Fruit fly (Drosophila melanogaster) whole organism, pupa: ENCODE measurements around the gene CG3748.

Source experiments
- CG10348 ChIP-seq: fragments of 200-800 bp; sonication (Bioruptor generic); IDR thresholded peaks from 2 replicates; pipeline ENCODE4 v1.3.6; 2022; ENCODE audit warnings: missing biosample characterization, missing genetic modification characterization
- CG12605 ChIP-seq: fragments of 200-800 bp; sonication (Bioruptor generic); IDR thresholded peaks from 2 replicates; pipeline ENCODE4 v1.3.6; 2022; ENCODE audit warnings: missing biosample characterization, missing genetic modification characterization
- CG13204 ChIP-seq: fragments of 200-800 bp; sonication (Bioruptor generic); optimal IDR thresholded peaks from 2 replicates; lab custom pipeline; 2018; ENCODE audit warnings: missing biosample characterization, mild to moderate bottlenecking, missing genetic modification characterization, moderate library complexity
- CG14655 ChIP-seq: fragments of 200-800 bp; sonication (Bioruptor generic); optimal IDR thresholded peaks from 3 replicates; lab custom pipeline; 2017; ENCODE audit warnings: mild to moderate bottlenecking, missing biosample characterization, missing genetic modification reagents, missing genetic modification characterization
- CG15710 ChIP-seq: fragments of 200-800 bp; sonication (Bioruptor generic); optimal IDR thresholded peaks from 2 replicates; lab custom pipeline; 2018; ENCODE audit warnings: missing biosample characterization, mild to moderate bottlenecking, missing genetic modification characterization, moderate library complexity
- CG17806 ChIP-seq: fragments of 200-800 bp; sonication (Bioruptor generic); optimal IDR thresholded peaks from 2 replicates; lab custom pipeline; 2018; ENCODE audit warnings: missing biosample characterization, mild to moderate bottlenecking, missing genetic modification characterization, moderate library complexity
- CG32121 ChIP-seq: fragments of 200-800 bp; sonication (Bioruptor generic); IDR thresholded peaks from 2 replicates; pipeline ENCODE4 v1.3.6; 2022; ENCODE audit warnings: missing biosample characterization, missing genetic modification characterization
- CG34367 ChIP-seq: fragments of 200-800 bp; sonication (Bioruptor generic); optimal IDR thresholded peaks from 2 replicates; lab custom pipeline; 2018; ENCODE audit warnings: missing biosample characterization, mild to moderate bottlenecking, missing genetic modification characterization
- CG4496 ChIP-seq: fragments of 200-800 bp; sonication (Bioruptor generic); IDR thresholded peaks from 3 replicates; pipeline ENCODE4 v1.3.6; 2022; ENCODE audit warnings: missing biosample characterization, missing genetic modification characterization
- CG8159 ChIP-seq: fragments of 200-800 bp; sonication (Bioruptor generic); optimal IDR thresholded peaks from 3 replicates; lab custom pipeline; 2018; ENCODE audit warnings: missing biosample characterization, mild to moderate bottlenecking, missing genetic modification characterization, moderate library complexity
- CG8301 ChIP-seq: fragments of 200-800 bp; sonication (Bioruptor generic); optimal IDR thresholded peaks from 2 replicates; lab custom pipeline; 2018; ENCODE audit warnings: missing biosample characterization, mild to moderate bottlenecking, missing genetic modification characterization
- CG9948 ChIP-seq: fragments of 200-800 bp; sonication (Bioruptor generic); optimal IDR thresholded peaks from 2 replicates; lab custom pipeline; 2018; ENCODE audit warnings: missing biosample characterization, mild to moderate bottlenecking, missing genetic modification characterization, moderate library complexity
- D1 ChIP-seq: fragments of 200-800 bp; sonication (Bioruptor generic); optimal IDR thresholded peaks from 2 replicates; lab custom pipeline; 2018; ENCODE audit warnings: missing biosample characterization, mild to moderate bottlenecking, missing genetic modification characterization, moderate library complexity
- EcR ChIP-seq: fragments of 200-800 bp; sonication (Bioruptor generic); optimal IDR thresholded peaks from 3 replicates; lab custom pipeline; 2019; ENCODE audit warnings: missing biosample characterization, missing genetic modification characterization, mild to moderate bottlenecking, moderate library complexity, missing genetic modification reagents
- Ets98B ChIP-seq: fragments of 200-800 bp; sonication (Bioruptor generic); IDR thresholded peaks from 2 replicates; pipeline ENCODE4 v1.3.6; 2022; ENCODE audit warnings: missing biosample characterization, missing genetic modification characterization
- Pif1A ChIP-seq: fragments of 200-800 bp; sonication (Bioruptor generic); optimal IDR thresholded peaks from 3 replicates; lab custom pipeline; 2016; ENCODE audit warnings: missing biosample characterization, missing genetic modification characterization
- Pif1B ChIP-seq: fragments of 200-800 bp; sonication (Bioruptor generic); optimal IDR thresholded peaks from 3 replicates; lab custom pipeline; 2016; ENCODE audit warnings: missing biosample characterization, missing genetic modification characterization
- Snoo ChIP-seq: fragments of 200-800 bp; sonication (Bioruptor generic); optimal IDR thresholded peaks from 3 replicates; lab custom pipeline; 2017; ENCODE audit warnings: missing biosample characterization, mild to moderate bottlenecking, missing genetic modification characterization, inconsistent platforms
- fd96Ca ChIP-seq: fragments of 200-800 bp; sonication (Bioruptor generic); IDR thresholded peaks from 3 replicates; pipeline ENCODE4 v1.3.6; 2022; ENCODE audit warnings: missing biosample characterization, missing genetic modification characterization
- gl ChIP-seq: fragments of 200-800 bp; sonication (Bioruptor generic); optimal IDR thresholded peaks from 2 replicates; lab custom pipeline; 2018; ENCODE audit warnings: missing biosample characterization, mild to moderate bottlenecking, missing genetic modification characterization
- rn ChIP-seq: fragments of 200-800 bp; sonication (Bioruptor generic); IDR thresholded peaks from 2 replicates; pipeline ENCODE4 v1.3.6; 2022; ENCODE audit warnings: missing biosample characterization, missing genetic modification characterization

Gene CG3748

dm6 chr2L:9387240-9387672, 44.6 kb downstream of the CG3748 start, which contains the start of gene Aldh:
Gene Aldh (plus strand): TSS chr2L:9387389.
- TF ChIP-seq D1 (tag; lab: Kevin White, UChicago) (peak; percentile 44), CG4496 (GFP tag; lab: Robert Waterston, UW) (peak; percentile 67; the same call in 2 of the 3 replicates), Pif1B (GFP tag; lab: Kevin White, UChicago) (no peak), EcR (no peak), CG8301 (tag; lab: Kevin White, UChicago) (peak; percentile 60), CG32121 (GFP tag; lab: Robert Waterston, UW) (peak; percentile 75), CG17806 (peak; percentile 69), CG15710 (tag; lab: Kevin White, UChicago) (peak; percentile 76), CG9948 (tag; lab: Kevin White, UChicago) (peak; percentile 70), CG14655 (peak; percentile 84), Snoo (tag; lab: Kevin White, UChicago) (no peak), CG13204 (GFP tag; lab: Kevin White, UChicago) (peak; percentile 1), gl (tag; lab: Kevin White, UChicago) (no peak), CG10348 (GFP tag; lab: Robert Waterston, UW) (no peak), CG8159 (tag; lab: Kevin White, UChicago) (peak; percentile 81), CG34367 (tag; lab: Kevin White, UChicago) (peak; percentile 55), Pif1A (no peak), rn (GFP tag; lab: Robert Waterston, UW) (peak; percentile 37; the same call in 1 of the 2 replicates), Ets98B (GFP tag; lab: Robert Waterston, UW) (peak; percentile 70), CG12605 (no peak; the same call in 1 of the 2 replicates), fd96Ca (peak; percentile 78)
- TF ChIP-seq, all 21 proteins: peak for 14

- TF ChIP-seq Ets98B (GFP tag; lab: Robert Waterston, UW): peak; percentile 91
- TF ChIP-seq CG12605: peak; percentile 80
- TF ChIP-seq CG34367 (tag; lab: Kevin White, UChicago): peak; percentile 92
- peak; percentile 96 for TF ChIP-seq fd96Ca
- peak; percentile 93 for TF ChIP-seq CG4496 (GFP tag; lab: Robert Waterston, UW)
- TF ChIP-seq Pif1B (GFP tag; lab: Kevin White, UChicago): peak; percentile 93
- TF ChIP-seq CG32121 (GFP tag; lab: Robert Waterston, UW): peak; percentile 83
- peak; percentile 92 for TF ChIP-seq CG15710 (tag; lab: Kevin White, UChicago)
- peak; percentile 93 for TF ChIP-seq CG17806
- TF ChIP-seq Snoo (tag; lab: Kevin White, UChicago): peak; percentile 89
- peak; percentile 85 for TF ChIP-seq CG8301 (tag; lab: Kevin White, UChicago)
- TF ChIP-seq CG14655: peak; percentile 89
- TF ChIP-seq CG13204 (GFP tag; lab: Kevin White, UChicago): peak; percentile 84
- peak; percentile 94 for TF ChIP-seq CG8159 (tag; lab: Kevin White, UChicago)
- TF ChIP-seq D1 (tag; lab: Kevin White, UChicago): peak; percentile 77
- TF ChIP-seq CG10348 (GFP tag; lab: Robert Waterston, UW): peak; percentile 76
- TF ChIP-seq EcR: peak; percentile 77
- peak; percentile 91 for TF ChIP-seq Pif1A
- peak; percentile 94 for TF ChIP-seq CG9948 (tag; lab: Kevin White, UChicago)
- peak; percentile 91 for TF ChIP-seq gl (tag; lab: Kevin White, UChicago)
- TF ChIP-seq rn (GFP tag; lab: Robert Waterston, UW): peak; percentile 49; the same call in 1 of the 2 replicates
These were observed 45.5 kb downstream of the CG3748 start for dm6 chr2L:9388013-9388605.

DNA sequence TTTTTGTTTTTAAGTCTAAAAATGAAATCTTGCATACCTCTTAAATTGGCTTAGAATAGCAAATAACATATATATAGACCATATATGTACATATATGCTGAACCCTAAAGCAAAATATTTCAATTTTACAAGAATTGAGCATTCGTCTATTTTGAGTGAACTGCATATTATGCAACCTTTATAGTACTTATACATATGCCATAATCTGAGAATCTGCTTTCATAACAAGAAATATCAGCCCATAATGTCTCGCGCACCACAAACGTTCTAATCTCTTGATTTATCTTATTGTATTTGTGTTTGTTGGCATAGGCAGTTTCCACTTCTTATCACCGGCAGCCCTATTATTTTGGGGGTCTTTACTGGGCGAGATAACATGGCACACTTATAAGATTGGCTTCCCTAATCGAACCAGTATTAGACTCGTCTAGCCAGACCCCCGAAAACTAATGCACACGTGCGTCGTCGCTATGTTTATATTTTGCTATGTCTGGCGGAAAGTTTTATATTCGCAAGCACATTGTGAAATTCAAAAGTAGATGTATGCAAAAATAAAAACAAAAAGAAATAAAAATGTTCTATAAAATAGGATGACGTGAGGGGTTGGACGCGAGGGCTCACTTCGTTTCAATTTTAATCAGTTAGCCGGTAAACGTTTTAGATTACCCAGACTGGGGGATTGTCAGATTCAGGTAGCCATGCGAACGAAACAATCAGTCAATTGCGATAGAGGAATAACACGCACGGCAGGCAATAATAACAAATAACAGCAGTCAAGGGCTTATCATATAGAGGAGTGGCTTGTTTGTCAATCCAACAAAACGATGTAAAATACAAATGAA, 46.5 kb downstream of the CG3748 start:
- TF ChIP-seq rn (GFP tag; lab: Robert Waterston, UW) (no peak), CG10348 (GFP tag; lab: Robert Waterston, UW) (no peak), CG8301 (tag; lab: Kevin White, UChicago) (no peak), CG32121 (GFP tag; lab: Robert Waterston, UW) (no peak), CG4496 (GFP tag; lab: Robert Waterston, UW) (no peak), CG17806 (no peak), CG34367 (tag; lab: Kevin White, UChicago) (no peak), CG9948 (tag; lab: Kevin White, UChicago) (no peak), CG8159 (tag; lab: Kevin White, UChicago) (no peak), gl (tag; lab: Kevin White, UChicago) (no peak), Pif1A (no peak), CG14655 (no peak), Snoo (tag; lab: Kevin White, UChicago) (no peak)
